Fruit fly (Drosophila melanogaster) whole organism, prepupa: ENCODE data around the gene Polr2F.
A peak's percentile ranks its signal among the peaks of the same experiment; 100 is the strongest.

Experiments
- Blimp-1 ChIP-seq: fragments of 200-800 bp; sonication (Bioruptor generic); optimal IDR thresholded peaks from 3 replicates; lab custom pipeline; 2017; ENCODE audit warnings: missing biosample characterization, missing genetic modification characterization, mild to moderate bottlenecking, moderate library complexity, missing genetic modification reagents
- CG10631 ChIP-seq: fragments of 200-800 bp; sonication (Bioruptor generic); optimal IDR thresholded peaks from 2 replicates; lab custom pipeline; 2016; ENCODE audit warnings: missing biosample characterization, missing genetic modification characterization
- CG10669 ChIP-seq: fragments of 200-800 bp; sonication (Bioruptor generic); optimal IDR thresholded peaks from 3 replicates; lab custom pipeline; 2018; ENCODE audit warnings: missing biosample characterization, mild to moderate bottlenecking, missing genetic modification characterization, moderate library complexity
- CG11294 ChIP-seq: fragments of 200-800 bp; sonication (Bioruptor generic); IDR thresholded peaks from 2 replicates; pipeline ENCODE4 v1.3.6; 2022; ENCODE audit warnings: missing biosample characterization, missing genetic modification characterization
- CG11762 ChIP-seq: fragments of 200-800 bp; sonication (Bioruptor generic); optimal IDR thresholded peaks from 3 replicates; lab custom pipeline; 2016; ENCODE audit warnings: missing biosample characterization, missing genetic modification characterization; ENCODE audit not compliant: insufficient read depth
- CG11902 ChIP-seq: fragments of 200-800 bp; sonication (Bioruptor generic); optimal IDR thresholded peaks from 3 replicates; lab custom pipeline; 2016; ENCODE audit warnings: missing biosample characterization, missing genetic modification characterization
- CG15336 ChIP-seq: fragments of 200-800 bp; sonication (Bioruptor generic); IDR thresholded peaks from 2 replicates; pipeline ENCODE4 v1.3.6; 2022; ENCODE audit warnings: missing biosample characterization, missing genetic modification characterization
- CG1621 ChIP-seq: fragments of 200-800 bp; sonication (Bioruptor generic); optimal IDR thresholded peaks from 3 replicates; lab custom pipeline; 2018; ENCODE audit warnings: missing biosample characterization, mild to moderate bottlenecking, missing genetic modification characterization
- CG16779 ChIP-seq: fragments of 200-800 bp; sonication (Bioruptor generic); optimal IDR thresholded peaks from 3 replicates; lab custom pipeline; 2017; ENCODE audit warnings: missing biosample characterization, mild to moderate bottlenecking, missing genetic modification characterization
- CG3032 ChIP-seq: fragments of 200-800 bp; optimal IDR thresholded peaks from 2 replicates; lab custom pipeline; 2019; ENCODE audit warnings: missing biosample characterization, mild to moderate bottlenecking, missing genetic modification characterization, moderate library complexity
- CG32006 ChIP-seq: fragments of 200-800 bp; sonication (Bioruptor generic); optimal IDR thresholded peaks from 3 replicates; lab custom pipeline; 2017; ENCODE audit warnings: missing biosample characterization, mild to moderate bottlenecking, missing genetic modification characterization
- CG34406 ChIP-seq: fragments of 200-800 bp; sonication (Bioruptor generic); optimal IDR thresholded peaks from 3 replicates; lab custom pipeline; 2016; ENCODE audit warnings: missing biosample characterization, missing genetic modification characterization
- CG3919 ChIP-seq: fragments of 200-800 bp; sonication (Bioruptor generic); optimal IDR thresholded peaks from 3 replicates; lab custom pipeline; 2016; ENCODE audit warnings: missing biosample characterization, missing genetic modification characterization
- CG4318 ChIP-seq: fragments of 200-800 bp; sonication (Bioruptor generic); optimal IDR thresholded peaks from 3 replicates; lab custom pipeline; 2017; ENCODE audit warnings: missing biosample characterization, mild to moderate bottlenecking, missing genetic modification characterization
- CG6163 ChIP-seq: fragments of 200-800 bp; sonication (Bioruptor generic); IDR thresholded peaks from 3 replicates; pipeline ENCODE4 v1.3.6; 2022; ENCODE audit warnings: missing biosample characterization, missing genetic modification characterization
- CG6792 ChIP-seq: fragments of 200-800 bp; sonication (Bioruptor generic); optimal IDR thresholded peaks from 3 replicates; lab custom pipeline; 2016; ENCODE audit warnings: missing biosample characterization, missing genetic modification characterization
- CG6808 ChIP-seq: fragments of 200-800 bp; sonication (Bioruptor generic); optimal IDR thresholded peaks from 3 replicates; lab custom pipeline; 2017; ENCODE audit warnings: missing biosample characterization, missing genetic modification characterization, mild to moderate bottlenecking, moderate library complexity, missing genetic modification reagents
- CG6854 ChIP-seq: fragments of 200-800 bp; sonication (Bioruptor generic); optimal IDR thresholded peaks from 2 replicates; lab custom pipeline; 2017; ENCODE audit warnings: missing biosample characterization, mild to moderate bottlenecking, missing genetic modification characterization
- CG7368 ChIP-seq: fragments of 200-800 bp; sonication (Bioruptor generic); optimal IDR thresholded peaks from 3 replicates; lab custom pipeline; 2016; ENCODE audit warnings: missing biosample characterization, missing genetic modification characterization
- CG8119 ChIP-seq: fragments of 200-800 bp; sonication (Bioruptor generic); IDR thresholded peaks from 3 replicates; pipeline ENCODE4 v1.3.6; 2022; ENCODE audit warnings: missing biosample characterization, missing genetic modification characterization
- CG8319 ChIP-seq: fragments of 200-800 bp; sonication (Bioruptor generic); optimal IDR thresholded peaks from 3 replicates; lab custom pipeline; 2016; ENCODE audit warnings: missing biosample characterization, missing genetic modification characterization
- CG8632 ChIP-seq: fragments of 200-800 bp; sonication (Bioruptor generic); optimal IDR thresholded peaks from 3 replicates; lab custom pipeline; 2016; ENCODE audit warnings: missing biosample characterization, missing genetic modification characterization
- CG9139 ChIP-seq: fragments of 200-800 bp; sonication (Bioruptor generic); optimal IDR thresholded peaks from 3 replicates; lab custom pipeline; 2017; ENCODE audit warnings: missing biosample characterization, mild to moderate bottlenecking, missing genetic modification characterization
- Eip75B ChIP-seq: fragments of 200-800 bp; sonication (Bioruptor generic); optimal IDR thresholded peaks from 3 replicates; lab custom pipeline; 2016; ENCODE audit warnings: missing biosample characterization, missing genetic modification characterization
- Eip78C ChIP-seq: fragments of 200-800 bp; sonication (Bioruptor generic); peaks from one replicate; lab custom pipeline; 2016; ENCODE audit warnings: missing biosample characterization, missing genetic modification characterization
- Eip93F ChIP-seq: fragments of 200-800 bp; sonication (Bioruptor generic); optimal IDR thresholded peaks from 2 replicates; lab custom pipeline; 2016; ENCODE audit warnings: missing biosample characterization, mild to moderate bottlenecking, missing genetic modification characterization
- Ets21C ChIP-seq: fragments of 200-800 bp; sonication (Bioruptor generic); optimal IDR thresholded peaks from 3 replicates; lab custom pipeline; 2016; ENCODE audit warnings: missing biosample characterization, missing genetic modification characterization
- Ets96B ChIP-seq: fragments of 200-800 bp; optimal IDR thresholded peaks from 2 replicates; lab custom pipeline; 2019; ENCODE audit warnings: missing biosample characterization, mild to moderate bottlenecking, missing genetic modification characterization, moderate library complexity
- Gug ChIP-seq: fragments of 200-800 bp; sonication (Bioruptor generic); IDR thresholded peaks from 2 replicates; pipeline ENCODE4 v1.3.6; 2022; ENCODE audit warnings: missing biosample characterization, missing genetic modification characterization
- Hr38 ChIP-seq: sonication (Bioruptor generic); optimal IDR thresholded peaks from 2 replicates; lab custom pipeline; 2016; ENCODE audit warnings: missing biosample characterization, missing genetic modification characterization
- Hr39 ChIP-seq: fragments of 200-800 bp; sonication (Bioruptor generic); optimal IDR thresholded peaks from 2 replicates; lab custom pipeline; 2016; ENCODE audit warnings: missing biosample characterization, missing genetic modification characterization
- Hr4 ChIP-seq: fragments of 200-800 bp; sonication (Bioruptor generic); optimal IDR thresholded peaks from 3 replicates; lab custom pipeline; 2016; ENCODE audit warnings: missing biosample characterization, missing genetic modification characterization
- Met ChIP-seq: fragments of 200-800 bp; sonication (Bioruptor generic); optimal IDR thresholded peaks from 3 replicates; lab custom pipeline; 2016; ENCODE audit warnings: missing biosample characterization, missing genetic modification characterization
- OdsH ChIP-seq: fragments of 200-800 bp; sonication (Bioruptor generic); optimal IDR thresholded peaks from 3 replicates; lab custom pipeline; 2016; ENCODE audit warnings: missing biosample characterization, missing genetic modification characterization
- Smox ChIP-seq: fragments of 200-800 bp; sonication (Bioruptor generic); optimal IDR thresholded peaks from 3 replicates; lab custom pipeline; 2016; ENCODE audit warnings: missing biosample characterization, missing genetic modification characterization
- Sox102F ChIP-seq: fragments of 200-800 bp; sonication (Bioruptor generic); optimal IDR thresholded peaks from 2 replicates; lab custom pipeline; 2016; ENCODE audit warnings: missing biosample characterization, mild to moderate bottlenecking, missing genetic modification characterization
- achi ChIP-seq: fragments of 200-800 bp; sonication (Bioruptor generic); optimal IDR thresholded peaks from 3 replicates; lab custom pipeline; 2016; ENCODE audit warnings: missing biosample characterization, missing genetic modification characterization
- acj6 ChIP-seq: fragments of 200-800 bp; sonication (Bioruptor generic); optimal IDR thresholded peaks from 3 replicates; lab custom pipeline; 2016; ENCODE audit warnings: missing biosample characterization, missing genetic modification characterization
- cyc ChIP-seq: fragments of 200-800 bp; sonication (Bioruptor generic); optimal IDR thresholded peaks from 3 replicates; lab custom pipeline; 2016; ENCODE audit warnings: missing biosample characterization, missing genetic modification characterization
- dac ChIP-seq: fragments of 200-800 bp; sonication (Bioruptor generic); optimal IDR thresholded peaks from 2 replicates; lab custom pipeline; 2017; ENCODE audit warnings: missing biosample characterization, mild to moderate bottlenecking, missing genetic modification characterization
- dsx ChIP-seq: fragments of 200-800 bp; optimal IDR thresholded peaks from 3 replicates; lab custom pipeline; 2019; ENCODE audit warnings: missing biosample characterization, mild to moderate bottlenecking, missing genetic modification characterization, moderate library complexity; ENCODE audit not compliant: poor library complexity, severe bottlenecking
- eg ChIP-seq: fragments of 200-800 bp; sonication (Bioruptor generic); IDR thresholded peaks from 3 replicates; pipeline ENCODE4 v1.3.6; 2022; ENCODE audit warnings: missing biosample characterization, missing genetic modification characterization
- esn ChIP-seq: fragments of 200-800 bp; sonication (Bioruptor generic); optimal IDR thresholded peaks from 2 replicates; lab custom pipeline; 2016; ENCODE audit warnings: missing biosample characterization, mild to moderate bottlenecking, missing genetic modification characterization, moderate library complexity
- fd59A ChIP-seq: fragments of 200-800 bp; sonication (Bioruptor generic); optimal IDR thresholded peaks from 2 replicates; lab custom pipeline; 2017; ENCODE audit warnings: missing biosample characterization, mild to moderate bottlenecking, missing genetic modification characterization, missing genetic modification reagents
- fd85E ChIP-seq: fragments of 200-800 bp; sonication (Bioruptor generic); optimal IDR thresholded peaks from 3 replicates; lab custom pipeline; 2016; ENCODE audit warnings: missing biosample characterization, missing genetic modification characterization
- fkh ChIP-seq: fragments of 200-800 bp; sonication (Bioruptor generic); optimal IDR thresholded peaks from 3 replicates; lab custom pipeline; 2017; ENCODE audit warnings: missing biosample characterization, mild to moderate bottlenecking, missing genetic modification characterization, moderate library complexity
- net ChIP-seq: fragments of 200-800 bp; sonication (Bioruptor generic); optimal IDR thresholded peaks from 3 replicates; lab custom pipeline; 2016; ENCODE audit warnings: missing biosample characterization, missing genetic modification characterization
- pdm3 ChIP-seq: fragments of 200-800 bp; sonication (Bioruptor generic); optimal IDR thresholded peaks from 3 replicates; lab custom pipeline; 2016; ENCODE audit warnings: missing biosample characterization, missing genetic modification characterization
- salr ChIP-seq, 2 experiments: fragments of 200-800 bp; sonication (Bioruptor generic); optimal IDR thresholded peaks; 3 replicates each; lab custom pipeline; 2016 to 2018; ENCODE audit warnings: missing biosample characterization in 2 of 2, missing genetic modification characterization in 2 of 2, mild to moderate bottlenecking in 1 of 2
- spab ChIP-seq: fragments of 200-800 bp; sonication (Bioruptor generic); optimal IDR thresholded peaks from 2 replicates; lab custom pipeline; 2017; ENCODE audit warnings: missing biosample characterization, mild to moderate bottlenecking, missing genetic modification characterization, missing genetic modification reagents
- ss ChIP-seq, 2 experiments: fragments of 200-800 bp; sonication (Bioruptor generic); optimal IDR thresholded peaks; 2 replicates in 1 of 2; 3 replicates in 1 of 2; lab custom pipeline; 2017 to 2018; ENCODE audit warnings: mild to moderate bottlenecking in 2 of 2, missing biosample characterization in 2 of 2, missing genetic modification characterization in 2 of 2, moderate library complexity in 1 of 2
- topi ChIP-seq: fragments of 200-800 bp; sonication (Bioruptor generic); optimal IDR thresholded peaks from 3 replicates; lab custom pipeline; 2016; ENCODE audit warnings: missing biosample characterization, missing genetic modification characterization

Polr2F gene

dm6 chr3R:5371563-5371962 lies at the start of gene Polr2F:
TSS of gene Polr2F (plus strand) at chr3R:5371795.
- TF ChIP-seq CG16779 (tag; lab: Kevin White, UChicago) (no peak), fkh (GFP tag; lab: Kevin White, UChicago) (no peak), Smox (no peak), pdm3 (no peak), fd85E (no peak), CG32006 (GFP tag; lab: Kevin White, UChicago) (no peak), achi (GFP tag; lab: Kevin White, UChicago) (no peak), ss (GFP tag; optimal IDR thresholded peaks at IDR 0.05; lab: Kevin White, UChicago) (no peak), Eip78C (GFP tag; lab: Kevin White, UChicago) (peak; percentile 79), esn (peak; percentile 78), CG11294 (GFP tag; lab: Robert Waterston, UW) (peak; percentile 44; the same call in 1 of the 2 replicates), CG8319 (peak; percentile 27), CG4318 (GFP tag; lab: Kevin White, UChicago) (no peak), CG10669 (GFP tag; lab: Kevin White, UChicago) (no peak), Gug (GFP tag; lab: Robert Waterston, UW) (peak; percentile 34; the same call in 1 of the 2 replicates), Ets96B (tag; lab: Kevin White, UChicago) (peak; percentile 42), Eip75B (no peak), Hr4 (GFP tag; lab: Kevin White, UChicago) (no peak), fd59A (GFP tag; lab: Kevin White, UChicago) (no peak), Blimp-1 (GFP tag; lab: Kevin White, UChicago) (no peak), acj6 (GFP tag; lab: Kevin White, UChicago) (peak; percentile 65), cyc (GFP tag; lab: Kevin White, UChicago) (peak; percentile 83), CG3032 (tag; lab: Kevin White, UChicago) (peak; percentile 59), CG6854 (peak; percentile 17), CG34406 (GFP tag; lab: Kevin White, UChicago) (no peak), CG8632 (GFP tag; lab: Kevin White, UChicago) (no peak), CG11902 (peak; percentile 58), CG9139 (GFP tag; lab: Kevin White, UChicago) (no peak), Hr39 (GFP tag; lab: Kevin White, UChicago) (peak; percentile 83), CG3919 (GFP tag; lab: Kevin White, UChicago) (no peak), Met (GFP tag; lab: Kevin White, UChicago) (no peak), salr (GFP tag; optimal IDR thresholded peaks at IDR 0.05; lab: Kevin White, UChicago) (peak in 1 of 2 experiments; percentile 49), dac (GFP tag; lab: Kevin White, UChicago) (no peak), CG8119 (GFP tag; lab: Robert Waterston, UW) (no peak), CG1621 (tag; lab: Kevin White, UChicago) (peak; percentile 32), eg (peak; percentile 45; the same call in 1 of the 3 replicates), CG7368 (no peak), Hr38 (GFP tag; lab: Kevin White, UChicago) (peak; percentile 10), spab (GFP tag; lab: Kevin White, UChicago) (no peak), CG10631 (GFP tag; lab: Kevin White, UChicago) (no peak), net (GFP tag; lab: Kevin White, UChicago) (no peak), Eip93F (GFP tag; lab: Kevin White, UChicago) (no peak), CG15336 (GFP tag; lab: Robert Waterston, UW) (no peak), CG6808 (no peak), CG11762 (GFP tag; lab: Kevin White, UChicago) (no peak), OdsH (GFP tag; lab: Kevin White, UChicago) (no peak), CG6792 (GFP tag; lab: Kevin White, UChicago) (no peak), Sox102F (GFP tag; lab: Kevin White, UChicago) (no peak), topi (GFP tag; lab: Kevin White, UChicago) (peak; percentile 68), dsx (no peak), Ets21C (GFP tag; lab: Kevin White, UChicago) (peak; percentile 66), CG6163 (GFP tag; lab: Robert Waterston, UW) (peak; percentile 72; the same call in 2 of the 3 replicates)
